Fruit fly (Drosophila melanogaster) whole organism, embryonic: ENCODE data around the gene CG46434.

Experiments used
- Bgb ChIP-seq: fragments of 200-800 bp; sonication (Bioruptor generic); IDR thresholded peaks from 2 replicates; pipeline ENCODE4 v1.3.6; 2022; ENCODE audit warnings: missing biosample characterization, missing genetic modification characterization; ENCODE audit not compliant: partially characterized antibody
- CG10543 ChIP-seq: fragments of 200-800 bp; sonication (Bioruptor generic); optimal IDR thresholded peaks from 3 replicates; lab custom pipeline; 2017; ENCODE audit warnings: missing biosample characterization, mild to moderate bottlenecking, missing genetic modification characterization, moderate library complexity
- CG10979 ChIP-seq: fragments of 200-800 bp; sonication (Bioruptor generic); optimal IDR thresholded peaks from 2 replicates; lab custom pipeline; 2018; ENCODE audit warnings: missing biosample characterization, mild to moderate bottlenecking, missing genetic modification characterization, moderate library complexity
- CG11695 ChIP-seq: fragments of 200-800 bp; sonication (Bioruptor generic); IDR thresholded peaks from 3 replicates; pipeline ENCODE4 v1.3.6; 2022; ENCODE audit warnings: missing biosample characterization, missing genetic modification characterization
- CG12769 ChIP-seq: fragments of 200-800 bp; sonication (Bioruptor generic); optimal IDR thresholded peaks from 2 replicates; lab custom pipeline; 2019; ENCODE audit warnings: missing biosample characterization, mild to moderate bottlenecking, missing genetic modification characterization, moderate library complexity
- CG13894 ChIP-seq: fragments of 200-800 bp; sonication (Bioruptor generic); optimal IDR thresholded peaks from 3 replicates; lab custom pipeline; 2018; ENCODE audit warnings: missing biosample characterization, mild to moderate bottlenecking, missing genetic modification characterization, moderate library complexity
- CG14014 ChIP-seq: fragments of 200-800 bp; sonication (Bioruptor generic); IDR thresholded peaks from 2 replicates; pipeline ENCODE4 v1.3.6; 2022; ENCODE audit warnings: missing biosample characterization, missing genetic modification characterization
- CG1603 ChIP-seq: fragments of 200-800 bp; sonication (Bioruptor generic); optimal IDR thresholded peaks from 2 replicates; lab custom pipeline; 2019; ENCODE audit warnings: missing biosample characterization, mild to moderate bottlenecking, missing genetic modification characterization, moderate library complexity
- CG2199 ChIP-seq: fragments of 200-800 bp; sonication (Bioruptor generic); IDR thresholded peaks from 3 replicates; pipeline ENCODE4 v1.3.6; 2022; ENCODE audit warnings: missing biosample characterization, missing genetic modification characterization
- CG42726 ChIP-seq: fragments of 200-800 bp; sonication (Bioruptor generic); IDR thresholded peaks from 2 replicates; pipeline ENCODE4 v1.3.6; 2022; ENCODE audit warnings: missing biosample characterization, missing genetic modification characterization; ENCODE audit not compliant: partially characterized antibody
- CG4820 ChIP-seq: fragments of 200-800 bp; sonication (Bioruptor generic); optimal IDR thresholded peaks from 3 replicates; lab custom pipeline; 2016; ENCODE audit warnings: missing biosample characterization, missing genetic modification characterization
- CG6175 ChIP-seq: fragments of 200-800 bp; sonication (Bioruptor generic); IDR thresholded peaks from 3 replicates; pipeline ENCODE4 v1.3.6; 2022; ENCODE audit warnings: missing biosample characterization, missing genetic modification characterization
- CG6854 ChIP-seq: fragments of 200-800 bp; sonication (Bioruptor generic); optimal IDR thresholded peaks from 3 replicates; lab custom pipeline; 2017; ENCODE audit warnings: missing biosample characterization, mild to moderate bottlenecking, missing genetic modification characterization
- CG7786 ChIP-seq: fragments of 200-800 bp; sonication (Bioruptor generic); optimal IDR thresholded peaks from 2 replicates; lab custom pipeline; 2016; ENCODE audit warnings: missing biosample characterization, missing genetic modification characterization
- CG8281 ChIP-seq: fragments of 200-800 bp; sonication (Bioruptor generic); optimal IDR thresholded peaks from 2 replicates; lab custom pipeline; 2018; ENCODE audit warnings: missing biosample characterization, mild to moderate bottlenecking, missing genetic modification characterization, moderate library complexity
- CG8765 ChIP-seq: fragments of 200-800 bp; sonication (Bioruptor generic); IDR thresholded peaks from 2 replicates; pipeline ENCODE4 v1.3.6; 2022; ENCODE audit warnings: missing biosample characterization, missing genetic modification characterization
- CTCF ChIP-seq: fragments of 200-800 bp; sonication (Bioruptor generic); optimal IDR thresholded peaks from 2 replicates; lab custom pipeline; 2017; ENCODE audit warnings: missing biosample characterization, mild to moderate bottlenecking, missing genetic modification characterization, moderate library complexity
- Camta ChIP-seq: fragments of 200-800 bp; sonication (Bioruptor generic); optimal IDR thresholded peaks from 2 replicates; lab custom pipeline; 2016; ENCODE audit warnings: missing biosample characterization, missing genetic modification characterization
- Chrac-16 ChIP-seq: fragments of 200-800 bp; sonication (Bioruptor generic); optimal IDR thresholded peaks from 3 replicates; lab custom pipeline; 2016; ENCODE audit warnings: missing biosample characterization, missing genetic modification characterization
- D ChIP-seq, 2 experiments: fragments of 200-800 bp in 1 of 2; fragments of >200 bp in 1 of 2; sonication (Bioruptor generic) in 1 of 2; optimal IDR thresholded peaks; 2 replicates in 1 of 2; 3 replicates in 1 of 2; lab custom pipeline; 2017; ENCODE audit warnings: mild to moderate bottlenecking in 1 of 2, missing biosample characterization in 1 of 2, missing genetic modification characterization in 1 of 2, missing genetic modification reagents in 1 of 2
- Dref ChIP-seq: fragments of 200-800 bp; sonication (Bioruptor generic); IDR thresholded peaks from 2 replicates; pipeline ENCODE4 v1.3.6; 2022; ENCODE audit warnings: missing biosample characterization, missing genetic modification characterization
- E2f1 ChIP-seq: fragments of 200-800 bp; sonication (Bioruptor generic); IDR thresholded peaks from 2 replicates; pipeline ENCODE4 v1.3.6; 2022; ENCODE audit warnings: missing biosample characterization, missing genetic modification characterization
- ERR ChIP-seq: fragments of 200-800 bp; sonication (Bioruptor generic); optimal IDR thresholded peaks from 2 replicates; lab custom pipeline; 2016; ENCODE audit warnings: missing biosample characterization, missing genetic modification characterization
- H15 ChIP-seq: fragments of 200-800 bp; sonication (Bioruptor generic); IDR thresholded peaks from 3 replicates; pipeline ENCODE4 v1.3.6; 2022; ENCODE audit warnings: missing biosample characterization, missing genetic modification characterization
- HLH54F ChIP-seq: fragments of 200-800 bp; sonication (Bioruptor generic); optimal IDR thresholded peaks from 3 replicates; lab custom pipeline; 2016; ENCODE audit warnings: missing biosample characterization, missing genetic modification characterization
- Kr ChIP-seq: fragments of 200-800 bp; sonication (Bioruptor generic); optimal IDR thresholded peaks from 2 replicates; lab custom pipeline; 2017; ENCODE audit warnings: missing biosample characterization, mild to moderate bottlenecking, missing genetic modification characterization
- Lpt ChIP-seq: fragments of >200 bp; optimal IDR thresholded peaks from 2 replicates; lab custom pipeline; 2018; ENCODE audit warnings: missing biosample characterization, missing genetic modification characterization
- Med ChIP-seq: fragments of 200-800 bp; sonication (Bioruptor generic); peaks from one replicate; lab custom pipeline; 2016; ENCODE audit warnings: missing biosample characterization, missing genetic modification characterization, mild to moderate bottlenecking, inconsistent platforms, moderate library complexity
- NC2α ChIP-seq: fragments of 200-800 bp; sonication (Bioruptor generic); optimal IDR thresholded peaks from 2 replicates; lab custom pipeline; 2016; ENCODE audit warnings: missing biosample characterization, missing genetic modification characterization
- NfI ChIP-seq: fragments of 200-800 bp; sonication (Bioruptor generic); optimal IDR thresholded peaks from 3 replicates; lab custom pipeline; 2018; ENCODE audit warnings: missing biosample characterization, mild to moderate bottlenecking, missing genetic modification characterization, moderate library complexity
- Rfx ChIP-seq: fragments of 200-800 bp; sonication (Bioruptor generic); IDR thresholded peaks from 2 replicates; pipeline ENCODE4 v1.3.6; 2022; ENCODE audit warnings: missing biosample characterization, missing genetic modification characterization
- amos ChIP-seq: fragments of 200-800 bp; sonication (Bioruptor generic); IDR thresholded peaks from 2 replicates; pipeline ENCODE4 v1.3.6; 2022; ENCODE audit warnings: missing biosample characterization, missing genetic modification characterization; ENCODE audit not compliant: partially characterized antibody
- cas ChIP-seq: fragments of 200-800 bp; sonication (Bioruptor generic); IDR thresholded peaks from 2 replicates; pipeline ENCODE4 v1.3.6; 2022; ENCODE audit warnings: missing biosample characterization, missing genetic modification characterization
- chinmo ChIP-seq: fragments of 200-800 bp; sonication (Bioruptor generic); IDR thresholded peaks from 4 replicates; pipeline ENCODE4 v1.3.6; 2022; ENCODE audit warnings: missing biosample characterization, missing genetic modification characterization; ENCODE audit not compliant: partially characterized antibody
- gfzf ChIP-seq: fragments of 200-800 bp; sonication (Bioruptor generic); optimal IDR thresholded peaks from 2 replicates; lab custom pipeline; 2016; ENCODE audit warnings: missing biosample characterization, mild to moderate bottlenecking, missing genetic modification characterization, moderate library complexity
- hkb ChIP-seq, 2 experiments: fragments of 200-800 bp in 1 of 2; fragments of >200 bp in 1 of 2; sonication (Bioruptor generic) in 1 of 2; IDR thresholded peaks in 1 of 2; optimal IDR thresholded peaks in 1 of 2; 2 replicates each; pipeline versions ENCODE4 v1.3.6 to Lab custom; 2017 to 2022; ENCODE audit warnings: missing biosample characterization in 1 of 2, missing genetic modification characterization in 1 of 2
- ind ChIP-seq: fragments of 200-800 bp; sonication (Bioruptor generic); optimal IDR thresholded peaks from 3 replicates; lab custom pipeline; 2016; ENCODE audit warnings: missing biosample characterization, missing genetic modification characterization
- knrl ChIP-seq: fragments of 200-800 bp; sonication (Bioruptor generic); IDR thresholded peaks from 3 replicates; pipeline ENCODE4 v1.3.6; 2022; ENCODE audit warnings: missing biosample characterization, missing genetic modification characterization; ENCODE audit not compliant: partially characterized antibody
- lbe ChIP-seq: fragments of 200-800 bp; sonication (Bioruptor generic); optimal IDR thresholded peaks from 2 replicates; lab custom pipeline; 2016; ENCODE audit warnings: missing biosample characterization, mild to moderate bottlenecking, missing genetic modification characterization
- nmo ChIP-seq: fragments of 200-800 bp; sonication (Bioruptor generic); optimal IDR thresholded peaks from 2 replicates; lab custom pipeline; 2018; ENCODE audit warnings: missing biosample characterization, mild to moderate bottlenecking, missing genetic modification characterization, moderate library complexity
- otp ChIP-seq: fragments of 200-800 bp; sonication (Bioruptor generic); IDR thresholded peaks from 3 replicates; pipeline ENCODE4, ENCODE4 v1.3.6; 2022; ENCODE audit warnings: missing biosample characterization, missing genetic modification characterization
- phol ChIP-seq: fragments of 200-800 bp; sonication (Bioruptor generic); optimal IDR thresholded peaks from 3 replicates; lab custom pipeline; 2018; ENCODE audit warnings: missing biosample characterization, mild to moderate bottlenecking, missing genetic modification characterization, moderate library complexity
- salm ChIP-seq: fragments of 200-800 bp; sonication (Bioruptor generic); optimal IDR thresholded peaks from 2 replicates; lab custom pipeline; 2018; ENCODE audit warnings: missing biosample characterization, mild to moderate bottlenecking, missing genetic modification characterization
- so ChIP-seq: fragments of 200-800 bp; sonication (Bioruptor generic); IDR thresholded peaks from 3 replicates; pipeline ENCODE4 v1.3.6; 2022; ENCODE audit warnings: missing biosample characterization, missing genetic modification characterization
- stwl ChIP-seq: fragments of 200-800 bp; sonication (Bioruptor generic); optimal IDR thresholded peaks from 3 replicates; lab custom pipeline; 2018; ENCODE audit warnings: missing biosample characterization, mild to moderate bottlenecking, missing genetic modification characterization, moderate library complexity
- tap ChIP-seq: fragments of 200-800 bp; optimal IDR thresholded peaks from 3 replicates; lab custom pipeline; 2019; ENCODE audit warnings: missing biosample characterization, mild to moderate bottlenecking, missing genetic modification characterization, moderate library complexity
- tin ChIP-seq: fragments of 200-800 bp; sonication (Bioruptor generic); optimal IDR thresholded peaks from 3 replicates; lab custom pipeline; 2016; ENCODE audit warnings: missing biosample characterization, missing genetic modification characterization
- tx ChIP-seq: fragments of 200-800 bp; sonication (Bioruptor generic); optimal IDR thresholded peaks from 2 replicates; lab custom pipeline; 2016; ENCODE audit warnings: missing biosample characterization, missing genetic modification characterization
- vvl ChIP-seq: fragments of 200-800 bp; sonication (Bioruptor generic); IDR thresholded peaks from 2 replicates; pipeline ENCODE4 v1.3.6; 2022; ENCODE audit warnings: missing biosample characterization, missing genetic modification characterization
- wdn ChIP-seq: fragments of 200-800 bp; sonication (Bioruptor generic); IDR thresholded peaks from 2 replicates; pipeline ENCODE4 v1.3.6; 2022; ENCODE audit warnings: missing biosample characterization, missing genetic modification characterization
- zfh1 ChIP-seq: fragments of 200-800 bp; sonication (Bioruptor generic); IDR thresholded peaks from 3 replicates; pipeline ENCODE4 v1.3.6; 2022; ENCODE audit warnings: missing biosample characterization, missing genetic modification characterization

The CG46434 gene

DNA sequence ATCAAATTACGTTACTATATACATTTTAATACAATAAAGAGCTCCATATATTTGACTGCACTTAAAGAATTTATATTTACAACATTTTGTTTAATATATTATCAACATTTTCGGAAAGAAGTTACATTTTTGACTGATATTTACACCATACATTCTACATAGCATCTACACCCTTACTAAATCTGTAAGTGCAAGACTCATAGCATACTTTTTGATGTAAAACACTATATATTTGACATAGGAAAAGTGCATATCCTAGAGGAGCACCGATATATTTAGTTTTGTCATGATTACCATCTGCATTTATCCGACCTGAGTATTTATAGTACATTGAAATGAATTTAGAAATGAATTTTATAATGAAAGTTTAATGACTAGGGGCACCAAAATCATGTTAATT is 25.0 kb upstream of the CG46434 start:
- TF ChIP-seq knrl = peak; percentile 55
- no peak for TF ChIP-seq Kr (GFP tag; lab: Kevin White, UChicago)
- TF ChIP-seq zfh1 (GFP tag; lab: Robert Waterston, UW) = no peak
- TF ChIP-seq phol (tag; lab: Kevin White, UChicago) = no peak
- no peak for TF ChIP-seq CG12769 (tag; lab: Kevin White, UChicago)
- no peak for TF ChIP-seq wdn (GFP tag; lab: Robert Waterston, UW)
- TF ChIP-seq H15 (GFP tag; lab: Robert Waterston, UW) = no peak
- no peak for TF ChIP-seq lbe (GFP tag; lab: Kevin White, UChicago)
- peak; percentile 60; the same call in 1 of the 2 replicates for TF ChIP-seq amos (GFP tag; lab: Robert Waterston, UW)
- TF ChIP-seq E2f1 = no peak
- TF ChIP-seq CG4820 (GFP tag; lab: Kevin White, UChicago) = no peak
- TF ChIP-seq CTCF (GFP tag; lab: Kevin White, UChicago) = peak; percentile 69
- TF ChIP-seq CG2199 (GFP tag; lab: Robert Waterston, UW) = peak; percentile 68; the same call in 1 of the 3 replicates
- TF ChIP-seq CG42726 (GFP tag; lab: Robert Waterston, UW) = 0 out of 2 replicates have a peak, but pooled peaks have one; percentile 12
- no peak for TF ChIP-seq Rfx (GFP tag; lab: Robert Waterston, UW)
- peak; percentile 14 for TF ChIP-seq stwl (tag; lab: Kevin White, UChicago)
- no peak for TF ChIP-seq tx
- no peak for TF ChIP-seq chinmo (GFP tag; lab: Robert Waterston, UW)
- peak; percentile 54 for TF ChIP-seq Bgb
- peak; percentile 9 for TF ChIP-seq CG1603

DNA sequence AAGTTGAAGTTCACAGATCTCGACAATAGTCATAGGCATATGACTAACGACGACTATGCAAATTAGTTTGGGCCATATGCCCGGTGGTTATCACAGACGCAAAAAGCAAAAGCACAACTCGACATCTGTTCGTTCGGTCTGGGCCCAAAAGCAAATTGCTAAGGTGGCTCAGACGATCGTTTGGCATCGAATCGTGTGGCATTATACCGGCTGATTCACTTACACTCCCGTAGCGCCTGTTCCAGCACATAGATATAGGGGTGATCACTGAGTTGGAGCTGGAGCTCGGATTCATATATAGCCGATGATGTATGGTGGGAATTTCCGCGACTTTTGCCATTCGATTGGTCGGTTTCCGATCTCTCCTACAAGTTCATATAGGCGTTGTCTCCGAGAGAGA is 22.1 kb upstream of the CG46434 start:
- TF ChIP-seq CG14014 (GFP tag; lab: Robert Waterston, UW) (no peak), HLH54F (GFP tag; lab: Kevin White, UChicago) (no peak), ERR (GFP tag; lab: Kevin White, UChicago) (no peak), salm (tag; lab: Kevin White, UChicago) (no peak), hkb (optimal IDR thresholded peaks at IDR 0.05; lab: Kevin White, UChicago) (no peak), hkb (GFP tag; IDR thresholded peaks at IDR 0.05; lab: Robert Waterston, UW) (no peak), CG10979 (no peak), CG10543 (peak; percentile 3), vvl (peak; percentile 68), CG13894 (tag; lab: Kevin White, UChicago) (peak; percentile 100), D (optimal IDR thresholded peaks at IDR 0.05; lab: Kevin White, UChicago) (peak; percentile 20), D (GFP tag; optimal IDR thresholded peaks at IDR 0.05; lab: Kevin White, UChicago) (no peak), nmo (GFP tag; lab: Kevin White, UChicago) (no peak), so (GFP tag; lab: Robert Waterston, UW) (peak; percentile 24; the same call in 1 of the 3 replicates), CG8281 (no peak), CG6175 (GFP tag; lab: Robert Waterston, UW) (0 out of 3 replicates have a peak, but pooled peaks have one; percentile 34), CG6854 (GFP tag; lab: Kevin White, UChicago) (no peak), CG8765 (GFP tag; lab: Robert Waterston, UW) (no peak), Med (GFP tag; lab: Kevin White, UChicago) (peak; percentile 48), Chrac-16 (GFP tag; lab: Kevin White, UChicago) (no peak), CG7786 (no peak), Dref (GFP tag; lab: Robert Waterston, UW) (no peak), Camta (GFP tag; lab: Kevin White, UChicago) (no peak), gfzf (GFP tag; lab: Kevin White, UChicago) (no peak), CG11695 (GFP tag; lab: Robert Waterston, UW) (no peak), ind (GFP tag; lab: Kevin White, UChicago) (no peak), cas (no peak), NfI (GFP tag; lab: Kevin White, UChicago) (no peak), NC2α (no peak), tap (tag; lab: Kevin White, UChicago) (no peak), Lpt (no peak), tin (GFP tag; lab: Kevin White, UChicago) (no peak), otp (no peak)
